Fruit fly (Drosophila melanogaster): ENCODE measurements around the gene Fadd.
A peak's percentile ranks its signal among the peaks of the same experiment; 100 is the strongest.

The Fadd gene

dm6 chr3R:22034160-22034742 is at the start of gene Fadd, which contains the start of the genes CG45099, CG6015 and pit:
Fadd (plus strand) TSS chr3R:22034455.
CG45099 (minus strand) TSS chr3R:22034286.
CG6015 (minus strand) TSS chr3R:22034286.
pit (plus strand) TSS chr3R:22034298.
- no peak for TF ChIP-seq CG8478 (optimal IDR thresholded peaks at IDR 0.05)
- peak in 1 of 2 experiments; percentile 23 for TF ChIP-seq CTCF (optimal IDR thresholded peaks at IDR 0.05)

- TF ChIP-seq CG8478 (optimal IDR thresholded peaks at IDR 0.05) (no peak), CTCF (optimal IDR thresholded peaks at IDR 0.05) (no peak)
These were observed 46.7 kb upstream of the Fadd start for dm6 chr3R:21987546-21987945.

- TF ChIP-seq CG8478 (optimal IDR thresholded peaks at IDR 0.05) (no peak), CTCF (optimal IDR thresholded peaks at IDR 0.05) (no peak)
These were observed 44.5 kb upstream of the Fadd start for dm6 chr3R:21989770-21990169.

dm6 chr3R:21991603-21992002 is 42.7 kb upstream of the Fadd start:
- TF ChIP-seq CTCF (optimal IDR thresholded peaks at IDR 0.05), result no peak
- no peak for TF ChIP-seq CG8478 (optimal IDR thresholded peaks at IDR 0.05)

dm6 chr3R:21992909-21993308 is 41.3 kb upstream of the Fadd start:
- TF ChIP-seq CG8478 (optimal IDR thresholded peaks at IDR 0.05) (no peak), CTCF (optimal IDR thresholded peaks at IDR 0.05) (no peak)

- TF ChIP-seq CTCF (optimal IDR thresholded peaks at IDR 0.05) (no peak), CG8478 (optimal IDR thresholded peaks at IDR 0.05) (no peak)
These were observed 35.4 kb upstream of the Fadd start for dm6 chr3R:21998877-21999276.

- TF ChIP-seq CTCF (optimal IDR thresholded peaks at IDR 0.05) (no peak), CG8478 (optimal IDR thresholded peaks at IDR 0.05) (no peak)
These were observed 34.6 kb upstream of the Fadd start for dm6 chr3R:21999641-22000040.

dm6 chr3R:22003508-22003907 is 30.7 kb upstream of the Fadd start:
- TF ChIP-seq CG8478 (optimal IDR thresholded peaks at IDR 0.05) (no peak), CTCF (optimal IDR thresholded peaks at IDR 0.05) (no peak)

- no peak for TF ChIP-seq CTCF (optimal IDR thresholded peaks at IDR 0.05)
- TF ChIP-seq CG8478 (optimal IDR thresholded peaks at IDR 0.05), result no peak
These were observed 19.9 kb upstream of the Fadd start, which contains the start of gene Theg for dm6 chr3R:22014397-22014796. Theg (plus strand) TSS chr3R:22014697.

- TF ChIP-seq CTCF (optimal IDR thresholded peaks at IDR 0.05) (peak; percentile 6 to 39), CG8478 (optimal IDR thresholded peaks at IDR 0.05) (no peak)
These were observed 15.4 kb upstream of the Fadd start, which contains the start of gene Idh3b for dm6 chr3R:22018777-22019420. Idh3b (minus strand) TSS chr3R:22019382.

- TF ChIP-seq CTCF (optimal IDR thresholded peaks at IDR 0.05), result no peak
- no peak for TF ChIP-seq CG8478 (optimal IDR thresholded peaks at IDR 0.05)
These were observed 11.6 kb upstream of the Fadd start for dm6 chr3R:22022623-22023022.

dm6 chr3R:22023041-22023626 is 11.1 kb upstream of the Fadd start, which contains the start of the genes Mitofilin and mRpL35:
Mitofilin (minus strand) TSS chr3R:22023335.
mRpL35 (plus strand) TSS chr3R:22023527.
- TF ChIP-seq CG8478 (optimal IDR thresholded peaks at IDR 0.05) (no peak), CTCF (optimal IDR thresholded peaks at IDR 0.05) (no peak)

dm6 chr3R:22025320-22025719 is 8.9 kb upstream of the Fadd start, which contains the start of gene CG6028:
CG6028 (minus strand) TSS chr3R:22025506.
- TF ChIP-seq CG8478 (optimal IDR thresholded peaks at IDR 0.05), result no peak
- no peak for TF ChIP-seq CTCF (optimal IDR thresholded peaks at IDR 0.05)

dm6 chr3R:22026922-22027742 is 7.1 kb upstream of the Fadd start, which contains the start of the genes Cchl and ND-42:
Cchl (minus strand) TSS chr3R:22027480.
ND-42 (plus strand) TSS chr3R:22027709.
- TF ChIP-seq CG8478 (optimal IDR thresholded peaks at IDR 0.05) (no peak), CTCF (optimal IDR thresholded peaks at IDR 0.05) (no peak)

dm6 chr3R:22027743-22028099 is 6.5 kb upstream of the Fadd start:
- TF ChIP-seq CG8478 (optimal IDR thresholded peaks at IDR 0.05), result no peak
- no peak for TF ChIP-seq CTCF (optimal IDR thresholded peaks at IDR 0.05)

Measured in S2 (cell line).